Worm (Caenorhabditis elegans) whole organism, L3 larva: ENCODE data around the gene gln-3.

Source experiments
- R02D3.7 ChIP-seq: fragments of 150-350 bp; optimal IDR thresholded peaks from 2 replicates; lab custom pipeline; 2014; ENCODE audit warnings: missing biosample characterization, missing genetic modification characterization
- ZK546.5 ChIP-seq: sonication (generic microtip); optimal IDR thresholded peaks from 2 replicates; lab custom pipeline; 2017; ENCODE audit warnings: missing biosample characterization, missing genetic modification characterization
- aly-2 ChIP-seq: fragments of 150-350 bp; optimal IDR thresholded peaks from 2 replicates; lab custom pipeline; 2014; ENCODE audit warnings: missing biosample characterization, missing genetic modification characterization
- ama-1 ChIP-seq: fragments of 150-350 bp; optimal IDR thresholded peaks from 2 replicates; lab custom pipeline; 2018
- ceh-16 ChIP-seq: sonication (generic microtip); optimal IDR thresholded peaks from 2 replicates; lab custom pipeline; 2017; ENCODE audit warnings: missing biosample characterization, missing genetic modification characterization
- ceh-28 ChIP-seq: fragments of 150-350 bp; optimal IDR thresholded peaks from 2 replicates; lab custom pipeline; 2014; ENCODE audit warnings: missing biosample characterization, missing genetic modification reagents, missing genetic modification characterization
- ceh-82 ChIP-seq: fragments of 150-350 bp; optimal IDR thresholded peaks from 2 replicates; lab custom pipeline; 2014; ENCODE audit warnings: missing biosample characterization, missing genetic modification characterization
- ceh-9 ChIP-seq: sonication (generic microtip); optimal IDR thresholded peaks from 2 replicates; lab custom pipeline; 2018; ENCODE audit warnings: missing biosample characterization, missing genetic modification characterization
- daf-12 ChIP-seq: fragments of 150-350 bp; optimal IDR thresholded peaks from 2 replicates; lab custom pipeline; 2014; ENCODE audit warnings: missing biosample characterization, missing genetic modification reagents, missing genetic modification characterization
- egl-27 ChIP-seq: sonication (generic microtip); optimal IDR thresholded peaks from 4 replicates; lab custom pipeline; 2017; ENCODE audit warnings: missing biosample characterization, missing genetic modification reagents, missing genetic modification characterization
- egl-5 ChIP-seq: fragments of 150-350 bp; optimal IDR thresholded peaks from 2 replicates; lab custom pipeline; 2017; ENCODE audit warnings: missing biosample characterization, missing genetic modification reagents, missing genetic modification characterization, inconsistent platforms
- elt-1 ChIP-seq: fragments of 150-350 bp; optimal IDR thresholded peaks from 2 replicates; lab custom pipeline; 2014; ENCODE audit warnings: missing biosample characterization, missing genetic modification characterization
- elt-2 ChIP-seq: sonication (generic microtip); optimal IDR thresholded peaks from 2 replicates; lab custom pipeline; 2016; ENCODE audit warnings: missing genetic modification reagents, mild to moderate bottlenecking, missing genetic modification characterization, missing compliant biosample characterization
- elt-3 ChIP-seq, 3 experiments: fragments of 150-350 bp in 1 of 3; sonication (generic microtip) in 2 of 3; optimal IDR thresholded peaks; 2 replicates in 2 of 3; 4 replicates in 1 of 3; lab custom pipeline; 2014 to 2017; ENCODE audit warnings: missing biosample characterization in 3 of 3, missing genetic modification characterization in 3 of 3
- eor-1 ChIP-seq, 2 experiments: fragments of 150-350 bp; optimal IDR thresholded peaks; 2 replicates each; lab custom pipeline; 2014 to 2018; ENCODE audit warnings: missing biosample characterization in 2 of 2, missing genetic modification characterization in 2 of 2
- fkh-10 ChIP-seq: sonication (generic microtip); optimal IDR thresholded peaks from 2 replicates; lab custom pipeline; 2017; ENCODE audit warnings: missing biosample characterization, missing genetic modification reagents, missing genetic modification characterization
- fkh-2 ChIP-seq: fragments of 150-350 bp; optimal IDR thresholded peaks from 2 replicates; lab custom pipeline; 2014; ENCODE audit warnings: missing biosample characterization, missing genetic modification reagents, missing genetic modification characterization
- fos-1 ChIP-seq: fragments of 150-350 bp; optimal IDR thresholded peaks from 2 replicates; lab custom pipeline; 2014; ENCODE audit warnings: missing biosample characterization, missing genetic modification characterization
- hmg-11 ChIP-seq: sonication (generic microtip); optimal IDR thresholded peaks from 2 replicates; lab custom pipeline; 2016; ENCODE audit warnings: missing genetic modification characterization, missing compliant biosample characterization
- jun-1 ChIP-seq: fragments of 150-350 bp; optimal IDR thresholded peaks from 2 replicates; lab custom pipeline; 2014; ENCODE audit warnings: missing biosample characterization, missing genetic modification reagents, missing genetic modification characterization
- lin-15B ChIP-seq: fragments of 150-350 bp; optimal IDR thresholded peaks from 2 replicates; lab custom pipeline; 2014; ENCODE audit warnings: missing biosample characterization, missing genetic modification characterization
- lin-39 ChIP-seq: fragments of 150-350 bp; optimal IDR thresholded peaks from 2 replicates; lab custom pipeline; 2018; ENCODE audit warnings: missing biosample characterization, missing genetic modification reagents, missing genetic modification characterization
- lsy-12 ChIP-seq: sonication (generic microtip); optimal IDR thresholded peaks from 2 replicates; lab custom pipeline; 2016; ENCODE audit warnings: mild to moderate bottlenecking, missing genetic modification characterization, missing compliant biosample characterization
- mdl-1 ChIP-seq: fragments of 150-350 bp; optimal IDR thresholded peaks from 2 replicates; lab custom pipeline; 2014; ENCODE audit warnings: missing biosample characterization, missing genetic modification characterization
- mml-1 ChIP-seq: fragments of 150-350 bp; sonication (generic microtip); optimal IDR thresholded peaks from 3 replicates; lab custom pipeline; 2014; ENCODE audit warnings: missing biosample characterization, missing genetic modification characterization
- nfya-1 ChIP-seq: sonication (generic microtip); optimal IDR thresholded peaks from 2 replicates; lab custom pipeline; 2017; ENCODE audit warnings: missing genetic modification characterization, mild to moderate bottlenecking, missing compliant biosample characterization, antibody characterized with exemption, moderate library complexity; ENCODE audit not compliant: insufficient read depth
- nhr-11 ChIP-seq: fragments of 150-350 bp; optimal IDR thresholded peaks from 2 replicates; lab custom pipeline; 2014; ENCODE audit warnings: missing biosample characterization, missing genetic modification characterization
- nhr-12 ChIP-seq: fragments of 150-350 bp; optimal IDR thresholded peaks from 2 replicates; lab custom pipeline; 2014; ENCODE audit warnings: missing biosample characterization, missing genetic modification characterization
- nhr-23 ChIP-seq: fragments of 150-350 bp; optimal IDR thresholded peaks from 2 replicates; lab custom pipeline; 2014; ENCODE audit warnings: missing biosample characterization, missing genetic modification reagents, missing genetic modification characterization
- nhr-237 ChIP-seq: fragments of 150-350 bp; optimal IDR thresholded peaks from 2 replicates; lab custom pipeline; 2014; ENCODE audit warnings: missing biosample characterization, missing genetic modification characterization
- nhr-25 ChIP-seq: sonication (generic microtip); optimal IDR thresholded peaks from 2 replicates; lab custom pipeline; 2017; ENCODE audit warnings: missing biosample characterization, missing genetic modification characterization
- nhr-28 ChIP-seq: fragments of 150-350 bp; optimal IDR thresholded peaks from 2 replicates; lab custom pipeline; 2014; ENCODE audit warnings: missing biosample characterization, missing genetic modification characterization
- nhr-43 ChIP-seq: sonication (generic microtip); optimal IDR thresholded peaks from 2 replicates; lab custom pipeline; 2016; ENCODE audit warnings: mild to moderate bottlenecking, missing genetic modification characterization, missing compliant biosample characterization; ENCODE audit not compliant: poor library complexity, severe bottlenecking
- nhr-67 ChIP-seq: fragments of 150-350 bp; optimal IDR thresholded peaks from 2 replicates; lab custom pipeline; 2014; ENCODE audit warnings: missing biosample characterization, missing genetic modification characterization
- nhr-76 ChIP-seq: fragments of 150-350 bp; sonication (generic microtip); optimal IDR thresholded peaks from 5 replicates; lab custom pipeline; 2014; ENCODE audit warnings: missing biosample characterization, missing genetic modification characterization
- nhr-77 ChIP-seq: fragments of 150-350 bp; optimal IDR thresholded peaks from 2 replicates; lab custom pipeline; 2014; ENCODE audit warnings: missing biosample characterization, missing genetic modification characterization
- pha-4 ChIP-seq: fragments of 150-350 bp; optimal IDR thresholded peaks from 2 replicates; lab custom pipeline; 2014; ENCODE audit warnings: missing biosample characterization, missing genetic modification reagents, missing genetic modification characterization
- pqm-1 ChIP-seq: fragments of 150-350 bp; optimal IDR thresholded peaks from 2 replicates; lab custom pipeline; 2017; ENCODE audit warnings: missing biosample characterization, missing genetic modification characterization, inconsistent platforms
- sea-2 ChIP-seq: fragments of 150-350 bp; sonication (generic microtip); optimal IDR thresholded peaks from 4 replicates; lab custom pipeline; 2014; ENCODE audit warnings: missing biosample characterization, missing genetic modification reagents, missing genetic modification characterization
- skn-1 ChIP-seq: fragments of 150-350 bp; optimal IDR thresholded peaks from 2 replicates; lab custom pipeline; 2014; ENCODE audit warnings: missing biosample characterization, missing genetic modification characterization
- snpc-4 ChIP-seq: fragments of 150-350 bp; optimal IDR thresholded peaks from 2 replicates; lab custom pipeline; 2014; ENCODE audit warnings: missing biosample characterization, missing genetic modification characterization
- tbx-2 ChIP-seq: sonication (generic microtip); optimal IDR thresholded peaks from 2 replicates; lab custom pipeline; 2016; ENCODE audit warnings: mild to moderate bottlenecking, missing genetic modification characterization, missing compliant biosample characterization
- unc-39 ChIP-seq: sonication (generic microtip); optimal IDR thresholded peaks from 4 replicates; lab custom pipeline; 2017; ENCODE audit warnings: missing biosample characterization, missing genetic modification characterization
- unc-62 ChIP-seq: fragments of 150-350 bp; sonication (generic microtip); optimal IDR thresholded peaks from 4 replicates; lab custom pipeline; 2014; ENCODE audit warnings: missing biosample characterization, missing genetic modification reagents, missing genetic modification characterization
- zag-1 ChIP-seq: fragments of 150-350 bp; optimal IDR thresholded peaks from 2 replicates; lab custom pipeline; 2014; ENCODE audit warnings: missing biosample characterization, missing genetic modification characterization
- ztf-11 ChIP-seq: fragments of 150-350 bp; optimal IDR thresholded peaks from 2 replicates; lab custom pipeline; 2014; ENCODE audit warnings: missing biosample characterization, missing genetic modification characterization
- ztf-4 ChIP-seq: fragments of 150-350 bp; optimal IDR thresholded peaks from 2 replicates; lab custom pipeline; 2014; ENCODE audit warnings: missing biosample characterization, missing genetic modification characterization

The gln-3 gene

DNA sequence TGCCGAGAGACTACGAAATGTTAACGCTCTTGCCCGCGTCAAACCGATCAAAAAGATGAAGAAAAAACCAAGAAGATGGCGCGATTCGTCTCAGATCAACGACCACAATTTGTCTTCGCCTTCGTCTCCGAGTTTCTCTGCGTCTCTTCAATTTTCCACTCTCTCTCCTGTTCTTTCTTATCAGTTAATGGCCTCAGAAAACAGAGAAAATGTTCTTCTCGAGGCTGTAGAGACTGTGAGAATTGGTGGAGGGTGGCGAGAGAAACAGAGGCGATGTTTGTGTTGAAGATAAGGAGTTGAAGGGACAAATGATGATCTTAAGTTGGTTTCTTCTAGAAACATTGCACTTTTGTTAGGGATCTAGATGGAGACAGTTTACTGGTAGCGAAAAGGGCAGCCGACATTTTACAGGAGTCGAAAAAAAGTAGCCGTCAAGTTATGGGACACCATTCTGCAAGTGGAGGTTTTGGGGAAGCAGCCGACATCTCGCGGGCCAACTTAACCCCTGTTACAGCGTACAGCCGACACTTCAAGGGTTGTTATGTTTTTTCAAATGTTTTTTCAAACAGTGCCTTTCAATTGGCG, 10.5 kb upstream of the gln-3 start:
- TF ChIP-seq fkh-10 (GFP tag; lab: Kevin White, UChicago) (no peak), nhr-76 (tag; lab: Kevin White, UChicago) (no peak), aly-2 (no peak), eor-1 (tag; optimal IDR thresholded peaks at IDR 0.05; lab: Kevin White, UChicago) (no peak), sea-2 (GFP tag; lab: Kevin White, UChicago) (no peak), nhr-23 (peak; percentile 63), egl-27 (tag; lab: Kevin White, UChicago) (peak; percentile 6), elt-1 (tag; lab: Kevin White, UChicago) (peak; percentile 31), skn-1 (tag; lab: Kevin White, UChicago) (no peak), nhr-67 (tag; lab: Kevin White, UChicago) (no peak), snpc-4 (peak; percentile 74), ztf-4 (tag; lab: Kevin White, UChicago) (no peak), lsy-12 (tag; lab: Kevin White, UChicago) (no peak), elt-3 (tag; optimal IDR thresholded peaks at IDR 0.05; lab: Kevin White, UChicago) (peak in 2 of 3 experiments; percentile 38 to 78), nhr-28 (tag; lab: Kevin White, UChicago) (no peak), elt-2 (peak; percentile 99), nfya-1 (peak; percentile 45), fkh-2 (tag; lab: Kevin White, UChicago) (no peak), fos-1 (tag; lab: Kevin White, UChicago) (no peak), ceh-82 (tag; lab: Kevin White, UChicago) (no peak), nhr-12 (no peak), ama-1 (lab: Kevin White, UChicago) (no peak), pqm-1 (tag; lab: Kevin White, UChicago) (peak; percentile 92), nhr-25 (tag; lab: Kevin White, UChicago) (peak; percentile 64), ZK546.5 (tag; lab: Kevin White, UChicago) (no peak), egl-5 (tag; lab: Kevin White, UChicago) (no peak), ceh-28 (tag; lab: Kevin White, UChicago) (peak; percentile 63), tbx-2 (tag; lab: Kevin White, UChicago) (no peak), nhr-43 (tag; lab: Kevin White, UChicago) (peak; percentile 78), mml-1 (tag; lab: Kevin White, UChicago) (no peak), pha-4 (tag; lab: Kevin White, UChicago) (peak; percentile 62), ztf-11 (tag; lab: Kevin White, UChicago) (no peak), hmg-11 (tag; lab: Kevin White, UChicago) (no peak), lin-15B (tag; lab: Kevin White, UChicago) (no peak), unc-39 (tag; lab: Kevin White, UChicago) (no peak), R02D3.7 (tag; lab: Kevin White, UChicago) (peak; percentile 2), nhr-77 (tag; lab: Kevin White, UChicago) (no peak), ceh-9 (tag; lab: Kevin White, UChicago) (no peak), lin-39 (tag; lab: Kevin White, UChicago) (no peak), unc-62 (GFP tag; lab: Kevin White, UChicago) (peak; percentile 37), nhr-11 (no peak), daf-12 (tag; lab: Kevin White, UChicago) (no peak), mdl-1 (peak; percentile 28), jun-1 (tag; lab: Kevin White, UChicago) (peak; percentile 87), ceh-16 (no peak), nhr-237 (tag; lab: Kevin White, UChicago) (no peak), zag-1 (tag; lab: Kevin White, UChicago) (no peak)
